Worm (Caenorhabditis elegans) whole organism, mixed stage, embryonic: Measurements from ENCODE around the gene Y102A11A.5.

Experiments used
- M03D4.4 ChIP-seq: sonication (generic microtip); optimal IDR thresholded peaks from 2 replicates; lab custom pipeline; 2017; ENCODE audit warnings: mild to moderate bottlenecking, missing genetic modification characterization, missing compliant biosample characterization
- bed-3 ChIP-seq: fragments of 200-800 bp; sonication (Bioruptor generic); optimal IDR thresholded peaks from 3 replicates; lab custom pipeline; 2018; ENCODE audit warnings: mild to moderate bottlenecking, missing genetic modification characterization, moderate library complexity, missing compliant biosample characterization
- blmp-1 ChIP-seq: fragments of 150-350 bp; optimal IDR thresholded peaks from 2 replicates; lab custom pipeline; 2014; ENCODE audit warnings: missing biosample characterization, missing genetic modification characterization
- ceh-39 ChIP-seq: fragments of 150-350 bp; optimal IDR thresholded peaks from 2 replicates; lab custom pipeline; 2014; ENCODE audit warnings: missing biosample characterization, missing genetic modification characterization
- ceh-43 ChIP-seq: fragments of 200-800 bp; sonication (Bioruptor generic); optimal IDR thresholded peaks from 2 replicates; lab custom pipeline; 2018; ENCODE audit warnings: mild to moderate bottlenecking, missing genetic modification characterization, moderate library complexity, missing compliant biosample characterization
- ceh-83 ChIP-seq: fragments of 200-800 bp; sonication (Bioruptor generic); optimal IDR thresholded peaks from 2 replicates; lab custom pipeline; 2018; ENCODE audit warnings: mild to moderate bottlenecking, missing genetic modification characterization, missing compliant biosample characterization
- ces-1 ChIP-seq: fragments of 150-350 bp; optimal IDR thresholded peaks from 2 replicates; lab custom pipeline; 2014; ENCODE audit warnings: missing biosample characterization, missing genetic modification reagents, missing genetic modification characterization
- cnd-1 ChIP-seq: fragments of 200-800 bp; sonication (Bioruptor generic); optimal IDR thresholded peaks from 2 replicates; lab custom pipeline; 2018; ENCODE audit warnings: mild to moderate bottlenecking, missing genetic modification characterization, missing compliant biosample characterization
- drap-1 ChIP-seq: fragments of 200-800 bp; sonication (Bioruptor generic); optimal IDR thresholded peaks from 3 replicates; lab custom pipeline; 2018; ENCODE audit warnings: mild to moderate bottlenecking, missing genetic modification characterization, missing compliant biosample characterization
- elt-1 ChIP-seq: sonication (generic microtip); optimal IDR thresholded peaks from 2 replicates; lab custom pipeline; 2017; ENCODE audit warnings: missing genetic modification characterization, mild to moderate bottlenecking, missing compliant biosample characterization, antibody characterized with exemption, moderate library complexity, borderline replicate concordance; ENCODE audit not compliant: insufficient read depth
- elt-3 ChIP-seq: fragments of 150-350 bp; optimal IDR thresholded peaks from 2 replicates; lab custom pipeline; 2014; ENCODE audit warnings: missing biosample characterization, missing genetic modification characterization
- flh-1 ChIP-seq: fragments of 200-800 bp; sonication (Bioruptor generic); optimal IDR thresholded peaks from 2 replicates; lab custom pipeline; 2018; ENCODE audit warnings: mild to moderate bottlenecking, missing genetic modification characterization, moderate library complexity, missing compliant biosample characterization
- hlh-1 ChIP-seq: fragments of 150-350 bp; optimal IDR thresholded peaks from 2 replicates; lab custom pipeline; 2014; ENCODE audit warnings: missing biosample characterization, missing genetic modification reagents, missing genetic modification characterization
- lin-13 ChIP-seq: fragments of 150-350 bp; optimal IDR thresholded peaks from 2 replicates; lab custom pipeline; 2014; ENCODE audit warnings: missing biosample characterization, missing genetic modification characterization
- lin-32 ChIP-seq: fragments of 200-800 bp; sonication (Bioruptor generic); optimal IDR thresholded peaks from 2 replicates; lab custom pipeline; 2018; ENCODE audit warnings: mild to moderate bottlenecking, missing genetic modification characterization, missing compliant biosample characterization
- lsy-2 ChIP-seq: fragments of 150-350 bp; optimal IDR thresholded peaks from 2 replicates; lab custom pipeline; 2014; ENCODE audit warnings: missing biosample characterization, missing genetic modification characterization
- mab-5 ChIP-seq: fragments of 150-350 bp; optimal IDR thresholded peaks from 2 replicates; lab custom pipeline; 2014; ENCODE audit warnings: missing biosample characterization, missing genetic modification characterization
- mep-1 ChIP-seq: fragments of 150-350 bp; optimal IDR thresholded peaks from 2 replicates; lab custom pipeline; 2017; ENCODE audit warnings: missing biosample characterization, missing genetic modification reagents, missing genetic modification characterization, inconsistent platforms
- mls-2 ChIP-seq: sonication (generic microtip); optimal IDR thresholded peaks from 2 replicates; lab custom pipeline; 2016; ENCODE audit warnings: mild to moderate bottlenecking, missing genetic modification characterization, moderate library complexity, missing compliant biosample characterization
- nhr-12 ChIP-seq: fragments of 150-350 bp; optimal IDR thresholded peaks from 2 replicates; lab custom pipeline; 2014; ENCODE audit warnings: missing biosample characterization, missing genetic modification characterization
- nhr-2 ChIP-seq: fragments of 150-350 bp; optimal IDR thresholded peaks from 2 replicates; lab custom pipeline; 2014; ENCODE audit warnings: missing biosample characterization, missing genetic modification characterization
- nhr-237 ChIP-seq: fragments of 150-350 bp; optimal IDR thresholded peaks from 2 replicates; lab custom pipeline; 2014; ENCODE audit warnings: missing biosample characterization, missing genetic modification characterization
- snpc-4 ChIP-seq: fragments of 150-350 bp; optimal IDR thresholded peaks from 2 replicates; lab custom pipeline; 2014; ENCODE audit warnings: missing biosample characterization, missing genetic modification characterization
- sptf-1 ChIP-seq: sonication (generic microtip); optimal IDR thresholded peaks from 2 replicates; lab custom pipeline; 2017; ENCODE audit warnings: mild to moderate bottlenecking, missing genetic modification characterization, moderate library complexity, missing compliant biosample characterization
- tbx-8 ChIP-seq: fragments of 200-800 bp; sonication (Bioruptor generic); optimal IDR thresholded peaks from 2 replicates; lab custom pipeline; 2018; ENCODE audit warnings: mild to moderate bottlenecking, missing genetic modification characterization, moderate library complexity, missing compliant biosample characterization
- unc-120 ChIP-seq: sonication (generic microtip); optimal IDR thresholded peaks from 2 replicates; lab custom pipeline; 2017; ENCODE audit warnings: missing genetic modification characterization, missing compliant biosample characterization; ENCODE audit not compliant: poor library complexity, severe bottlenecking
- unc-39 ChIP-seq: fragments of 150-350 bp; optimal IDR thresholded peaks from 2 replicates; lab custom pipeline; 2014; ENCODE audit warnings: missing biosample characterization, missing genetic modification characterization
- unc-62 ChIP-seq: fragments of 150-350 bp; optimal IDR thresholded peaks from 2 replicates; lab custom pipeline; 2014; ENCODE audit warnings: missing biosample characterization, missing genetic modification reagents, missing genetic modification characterization
- zip-8 ChIP-seq: fragments of 150-350 bp; optimal IDR thresholded peaks from 2 replicates; lab custom pipeline; 2014; ENCODE audit warnings: missing biosample characterization, missing genetic modification characterization
- ztf-11 ChIP-seq: fragments of 150-350 bp; optimal IDR thresholded peaks from 2 replicates; lab custom pipeline; 2014; ENCODE audit warnings: missing biosample characterization, missing genetic modification characterization

Gene Y102A11A.5

ce11 chrX:2044541-2045168 is 13.3 kb upstream of the Y102A11A.5 start:
- TF ChIP-seq ztf-11 (tag; lab: Kevin White, UChicago) (peak; percentile 5), snpc-4 (tag; lab: Kevin White, UChicago) (no peak), hlh-1 (tag; lab: Kevin White, UChicago) (peak; percentile 6), cnd-1 (tag; lab: Kevin White, UChicago) (peak; percentile 94), lin-32 (GFP tag; lab: Kevin White, UChicago) (peak; percentile 57), mls-2 (peak; percentile 83), zip-8 (peak; percentile 90), unc-120 (tag; lab: Kevin White, UChicago) (no peak), nhr-2 (tag; lab: Kevin White, UChicago) (peak; percentile 86), lsy-2 (tag; lab: Kevin White, UChicago) (no peak), ceh-39 (tag; lab: Kevin White, UChicago) (no peak), sptf-1 (peak; percentile 49), ceh-43 (GFP tag; lab: Kevin White, UChicago) (peak; percentile 49), ces-1 (peak; percentile 99)

- no peak for TF ChIP-seq lin-13 (tag; lab: Kevin White, UChicago)
- peak; percentile 65 for TF ChIP-seq ces-1
- TF ChIP-seq ztf-11 (tag; lab: Kevin White, UChicago): peak; percentile 36
- peak; percentile 84 for TF ChIP-seq mls-2
- peak; percentile 73 for TF ChIP-seq ceh-43 (GFP tag; lab: Kevin White, UChicago)
- TF ChIP-seq snpc-4 (tag; lab: Kevin White, UChicago): no peak
- TF ChIP-seq sptf-1: peak; percentile 70
- TF ChIP-seq M03D4.4 (tag; lab: Kevin White, UChicago): peak; percentile 55
- peak; percentile 28 for TF ChIP-seq drap-1 (GFP tag; lab: Kevin White, UChicago)
- TF ChIP-seq elt-3: no peak
- peak; percentile 14 for TF ChIP-seq mep-1 (tag; lab: Kevin White, UChicago)
- peak; percentile 44 for TF ChIP-seq cnd-1 (tag; lab: Kevin White, UChicago)
Measured at ce11 chrX:2043224-2043623, 11.8 kb upstream of the Y102A11A.5 start.

ce11 chrX:2042621-2043020 is 11.2 kb upstream of the Y102A11A.5 start:
- TF ChIP-seq nhr-237 (tag; lab: Kevin White, UChicago) (no peak), sptf-1 (no peak), nhr-2 (tag; lab: Kevin White, UChicago) (peak; percentile 71), tbx-8 (no peak), lin-13 (tag; lab: Kevin White, UChicago) (no peak), nhr-12 (no peak), blmp-1 (tag; lab: Kevin White, UChicago) (no peak), M03D4.4 (tag; lab: Kevin White, UChicago) (no peak), cnd-1 (tag; lab: Kevin White, UChicago) (no peak), snpc-4 (tag; lab: Kevin White, UChicago) (no peak), elt-3 (no peak), ceh-39 (tag; lab: Kevin White, UChicago) (peak; percentile 10), mab-5 (no peak), ceh-83 (GFP tag; lab: Kevin White, UChicago) (no peak), unc-62 (no peak), unc-39 (tag; lab: Kevin White, UChicago) (peak; percentile 91), ztf-11 (tag; lab: Kevin White, UChicago) (no peak), bed-3 (GFP tag; lab: Kevin White, UChicago) (no peak), ceh-43 (GFP tag; lab: Kevin White, UChicago) (no peak), hlh-1 (tag; lab: Kevin White, UChicago) (no peak)

ce11 chrX:2041448-2042138 is 10.2 kb upstream of the Y102A11A.5 start:
- TF ChIP-seq drap-1 (GFP tag; lab: Kevin White, UChicago) (no peak), ces-1 (peak; percentile 15), ztf-11 (tag; lab: Kevin White, UChicago) (no peak), sptf-1 (peak; percentile 57), M03D4.4 (tag; lab: Kevin White, UChicago) (peak; percentile 25), flh-1 (GFP tag; lab: Kevin White, UChicago) (no peak)

ce11 chrX:2040877-2041276 is 9.5 kb upstream of the Y102A11A.5 start:
- no peak for TF ChIP-seq nhr-12
- TF ChIP-seq elt-1 (tag; lab: Kevin White, UChicago): peak; percentile 41
- no peak for TF ChIP-seq mls-2
- TF ChIP-seq nhr-237 (tag; lab: Kevin White, UChicago): no peak
